Worm (Caenorhabditis elegans) whole organism, L1 larva: ENCODE measurements around the gene qdpr-1.
A peak's percentile ranks its signal among the peaks of the same experiment; 100 is the strongest.

Experiments
- C04F5.9 ChIP-seq: sonication (generic microtip); optimal IDR thresholded peaks from 2 replicates; lab custom pipeline; 2016; ENCODE audit warnings: missing genetic modification characterization, missing compliant biosample characterization
- F16B12.6 ChIP-seq: fragments of 150-350 bp; optimal IDR thresholded peaks from 2 replicates; lab custom pipeline; 2014; ENCODE audit warnings: missing biosample characterization, missing genetic modification characterization
- blmp-1 ChIP-seq: fragments of 150-350 bp; optimal IDR thresholded peaks from 2 replicates; lab custom pipeline; 2014; ENCODE audit warnings: missing biosample characterization, missing genetic modification characterization
- ceh-82 ChIP-seq, 3 experiments: fragments of 150-350 bp in 1 of 3; sonication (generic microtip) in 2 of 3; optimal IDR thresholded peaks; 2 replicates each; lab custom pipeline; 2014 to 2017; ENCODE audit warnings: missing biosample characterization in 3 of 3, missing genetic modification characterization in 3 of 3
- ceh-88 ChIP-seq: fragments of 200-800 bp; sonication (Bioruptor generic); IDR thresholded peaks from 2 replicates; pipeline ENCODE4 v1.3.6; 2022; ENCODE audit warnings: missing genetic modification characterization, missing compliant biosample characterization
- ceh-90 ChIP-seq: sonication (generic microtip); optimal IDR thresholded peaks from 2 replicates; lab custom pipeline; 2016; ENCODE audit warnings: missing genetic modification characterization, missing compliant biosample characterization
- dpl-1 ChIP-seq, 3 experiments: fragments of 150-350 bp in 2 of 3; sonication (generic microtip) in 1 of 3; optimal IDR thresholded peaks; 2 replicates each; lab custom pipeline; 2014 to 2017; ENCODE audit warnings: missing biosample characterization in 3 of 3, missing genetic modification characterization in 3 of 3, missing genetic modification reagents in 3 of 3
- dsc-1 ChIP-seq: sonication (generic microtip); optimal IDR thresholded peaks from 2 replicates; lab custom pipeline; 2016; ENCODE audit warnings: mild to moderate bottlenecking, missing genetic modification characterization, missing compliant biosample characterization
- efl-1 ChIP-seq, 4 experiments: fragments of 150-350 bp; optimal IDR thresholded peaks in 3 of 4; peaks in 1 of 4; 1 replicate in 1 of 4; 2 replicates in 3 of 4; lab custom pipeline; 2014; ENCODE audit warnings: missing biosample characterization in 2 of 4, missing genetic modification characterization in 2 of 4, missing genetic modification reagents in 2 of 4
- elt-3 ChIP-seq, 6 experiments: fragments of 150-350 bp in 1 of 6; sonication (generic microtip); optimal IDR thresholded peaks; 2 replicates each; lab custom pipeline; 2017 to 2018; ENCODE audit warnings: missing biosample characterization in 6 of 6, missing genetic modification characterization in 6 of 6, inconsistent platforms in 1 of 6
- fkh-4 ChIP-seq: sonication (generic microtip); optimal IDR thresholded peaks from 2 replicates; lab custom pipeline; 2016; ENCODE audit warnings: missing compliant biosample characterization, missing genetic modification characterization, borderline replicate concordance
- fkh-8 ChIP-seq: sonication (generic microtip); optimal IDR thresholded peaks from 2 replicates; lab custom pipeline; 2016; ENCODE audit warnings: mild to moderate bottlenecking, missing genetic modification characterization, missing compliant biosample characterization
- fos-1 ChIP-seq: fragments of 150-350 bp; optimal IDR thresholded peaks from 2 replicates; lab custom pipeline; 2014; ENCODE audit warnings: missing biosample characterization, missing genetic modification characterization
- hlh-4 ChIP-seq: sonication (generic microtip); optimal IDR thresholded peaks from 2 replicates; lab custom pipeline; 2016; ENCODE audit warnings: mild to moderate bottlenecking, missing genetic modification characterization, missing compliant biosample characterization
- jun-1 ChIP-seq: fragments of 150-350 bp; optimal IDR thresholded peaks from 2 replicates; lab custom pipeline; 2014; ENCODE audit warnings: missing biosample characterization, missing genetic modification reagents, missing genetic modification characterization
- lin-14 ChIP-seq: fragments of 200-800 bp; sonication (Bioruptor generic); optimal IDR thresholded peaks from 2 replicates; lab custom pipeline; 2018; ENCODE audit warnings: mild to moderate bottlenecking, missing genetic modification characterization, moderate library complexity, missing compliant biosample characterization
- lin-15B ChIP-seq: fragments of 150-350 bp; sonication (generic microtip); optimal IDR thresholded peaks from 3 replicates; lab custom pipeline; 2014; ENCODE audit warnings: missing biosample characterization, missing genetic modification characterization
- lin-35 ChIP-seq, 2 experiments: fragments of 150-350 bp; optimal IDR thresholded peaks; 2 replicates each; lab custom pipeline; 2014; ENCODE audit warnings: missing biosample characterization in 2 of 2, missing genetic modification characterization in 2 of 2, missing genetic modification reagents in 2 of 2
- lin-39 ChIP-seq: fragments of 150-350 bp; optimal IDR thresholded peaks from 2 replicates; lab custom pipeline; 2014; ENCODE audit warnings: missing biosample characterization, missing genetic modification reagents, missing genetic modification characterization
- lsy-2 ChIP-seq, 2 experiments: fragments of 150-350 bp; optimal IDR thresholded peaks; 2 replicates each; lab custom pipeline; 2014; ENCODE audit warnings: missing biosample characterization in 2 of 2, missing genetic modification characterization in 2 of 2
- mab-9 ChIP-seq: fragments of 200-800 bp; sonication (Bioruptor generic); IDR thresholded peaks from 2 replicates; pipeline ENCODE4 v1.3.6; 2022; ENCODE audit warnings: missing genetic modification reagents, missing genetic modification characterization, missing compliant biosample characterization
- mdl-1 ChIP-seq, 2 experiments: fragments of 150-350 bp; optimal IDR thresholded peaks; 2 replicates each; lab custom pipeline; 2014 to 2017; ENCODE audit warnings: missing biosample characterization in 2 of 2, missing genetic modification characterization in 2 of 2, inconsistent platforms in 1 of 2
- nhr-11 ChIP-seq: fragments of 150-350 bp; optimal IDR thresholded peaks from 2 replicates; lab custom pipeline; 2014; ENCODE audit warnings: missing biosample characterization, missing genetic modification characterization
- nhr-19 ChIP-seq: fragments of 200-800 bp; sonication (Bioruptor generic); conservative IDR thresholded peaks from 2 replicates; pipeline ENCODE4 v1.3.6; 2022; ENCODE audit warnings: missing genetic modification characterization, missing compliant biosample characterization
- nhr-20 ChIP-seq: sonication (generic microtip); optimal IDR thresholded peaks from 2 replicates; lab custom pipeline; 2016; ENCODE audit warnings: mild to moderate bottlenecking, missing genetic modification characterization, missing compliant biosample characterization
- nhr-47 ChIP-seq: sonication (generic microtip); optimal IDR thresholded peaks from 2 replicates; lab custom pipeline; 2016; ENCODE audit warnings: mild to moderate bottlenecking, missing genetic modification characterization, moderate library complexity, missing compliant biosample characterization
- nhr-71 ChIP-seq: sonication (generic microtip); optimal IDR thresholded peaks from 2 replicates; lab custom pipeline; 2016; ENCODE audit warnings: mild to moderate bottlenecking, missing genetic modification characterization, moderate library complexity, missing compliant biosample characterization
- nhr-77 ChIP-seq: fragments of 150-350 bp; optimal IDR thresholded peaks from 2 replicates; lab custom pipeline; 2014; ENCODE audit warnings: missing biosample characterization, missing genetic modification characterization
- nhr-85 ChIP-seq: sonication (generic microtip); peaks from one replicate; lab custom pipeline; 2016; ENCODE audit warnings: missing genetic modification characterization, inconsistent platforms, missing compliant biosample characterization
- pag-3 ChIP-seq: sonication (generic microtip); optimal IDR thresholded peaks from 2 replicates; lab custom pipeline; 2017; ENCODE audit warnings: missing genetic modification characterization, mild to moderate bottlenecking, missing compliant biosample characterization, antibody characterized with exemption, borderline replicate concordance; ENCODE audit not compliant: insufficient read depth
- pax-3 ChIP-seq: fragments of 200-800 bp; sonication (Bioruptor generic); optimal IDR thresholded peaks from 2 replicates; lab custom pipeline; 2018; ENCODE audit warnings: mild to moderate bottlenecking, missing genetic modification characterization, moderate library complexity, missing compliant biosample characterization
- skn-1 ChIP-seq: fragments of 150-350 bp; optimal IDR thresholded peaks from 2 replicates; lab custom pipeline; 2014; ENCODE audit warnings: missing biosample characterization, missing genetic modification characterization
- snu-23 ChIP-seq: sonication (generic microtip); optimal IDR thresholded peaks from 2 replicates; lab custom pipeline; 2016; ENCODE audit warnings: missing genetic modification characterization, missing compliant biosample characterization
- sox-4 ChIP-seq: sonication (generic microtip); optimal IDR thresholded peaks from 2 replicates; lab custom pipeline; 2016; ENCODE audit warnings: missing genetic modification characterization, missing compliant biosample characterization
- sup-37 ChIP-seq: fragments of 200-800 bp; sonication (Bioruptor generic); optimal IDR thresholded peaks from 2 replicates; lab custom pipeline; 2018; ENCODE audit warnings: mild to moderate bottlenecking, missing genetic modification characterization, missing compliant biosample characterization
- swsn-7 ChIP-seq: sonication (generic microtip); optimal IDR thresholded peaks from 2 replicates; lab custom pipeline; 2016; ENCODE audit warnings: missing genetic modification characterization, missing compliant biosample characterization
- unc-130 ChIP-seq: fragments of 150-350 bp; optimal IDR thresholded peaks from 2 replicates; lab custom pipeline; 2017; ENCODE audit warnings: missing biosample characterization, missing genetic modification characterization, inconsistent platforms
- unc-30 ChIP-seq: sonication (generic microtip); optimal IDR thresholded peaks from 2 replicates; lab custom pipeline; 2017; ENCODE audit warnings: missing biosample characterization, missing genetic modification characterization
- unc-62 ChIP-seq: fragments of 150-350 bp; optimal IDR thresholded peaks from 2 replicates; lab custom pipeline; 2014; ENCODE audit warnings: missing biosample characterization, missing genetic modification reagents, missing genetic modification characterization
- unc-86 ChIP-seq: sonication (generic microtip); optimal IDR thresholded peaks from 2 replicates; lab custom pipeline; 2016; ENCODE audit warnings: missing genetic modification characterization, missing compliant biosample characterization
- xbp-1 ChIP-seq: sonication (generic microtip); optimal IDR thresholded peaks from 2 replicates; lab custom pipeline; 2016; ENCODE audit warnings: missing genetic modification characterization, missing compliant biosample characterization
- ztf-11 ChIP-seq, 2 experiments: sonication (generic microtip); optimal IDR thresholded peaks; 2 replicates each; lab custom pipeline; 2016 to 2017; ENCODE audit warnings: missing genetic modification characterization in 2 of 2, missing biosample characterization in 1 of 2, missing compliant biosample characterization in 1 of 2
- ztf-4 ChIP-seq: fragments of 150-350 bp; optimal IDR thresholded peaks from 2 replicates; lab custom pipeline; 2014; ENCODE audit warnings: missing biosample characterization, missing genetic modification characterization

Gene qdpr-1

ce11 chrIII:13348891-13349290 is 44.8 kb upstream of the qdpr-1 start:
- no peak for TF ChIP-seq sox-4 (tag; lab: Kevin White, UChicago)
- no peak for TF ChIP-seq ceh-90 (tag; lab: Kevin White, UChicago)
- no peak for TF ChIP-seq nhr-11
- TF ChIP-seq snu-23 (GFP tag; lab: Kevin White, UChicago), result no peak
- peak; percentile 28 for TF ChIP-seq nhr-47 (tag; lab: Kevin White, UChicago)
- peak in 1 of 3 experiments; percentile 6 for TF ChIP-seq ceh-82 (tag; optimal IDR thresholded peaks at IDR 0.05; lab: Kevin White, UChicago)
- peak; percentile 21 for TF ChIP-seq fkh-8
- peak; percentile 78 for TF ChIP-seq dsc-1 (tag; lab: Kevin White, UChicago)
- TF ChIP-seq nhr-71 (tag; lab: Kevin White, UChicago), result peak; percentile 10

DNA sequence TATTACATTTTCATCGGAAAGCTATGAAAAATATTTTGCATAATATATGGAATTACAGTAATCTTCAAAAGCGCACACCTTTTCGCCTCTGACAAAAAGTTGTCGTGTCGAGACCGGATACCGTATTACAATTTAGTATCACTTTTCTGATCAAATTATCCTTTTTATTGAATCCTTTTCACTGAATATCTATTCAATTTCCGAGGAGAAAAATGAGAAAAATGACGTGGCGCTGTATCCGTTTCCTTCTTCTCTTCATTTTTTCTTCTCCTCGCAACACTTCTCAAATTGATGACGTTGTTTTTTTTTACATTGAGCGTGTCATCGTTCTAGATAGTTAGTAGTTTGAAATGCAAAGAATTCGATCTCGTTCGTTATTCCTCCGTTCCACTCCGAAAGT is 42.7 kb upstream of the qdpr-1 start:
- TF ChIP-seq unc-86 (tag; lab: Kevin White, UChicago), result no peak
- peak in 1 of 2 experiments; percentile 12 for TF ChIP-seq lsy-2 (tag; optimal IDR thresholded peaks at IDR 0.05; lab: Kevin White, UChicago)
- peak; percentile 66 for TF ChIP-seq lin-14 (GFP tag; lab: Kevin White, UChicago)
- peak; percentile 3 for TF ChIP-seq nhr-71 (tag; lab: Kevin White, UChicago)
- no peak for TF ChIP-seq efl-1 (optimal IDR thresholded peaks at IDR 0.05; lab: Kevin White, UChicago)
- no peak for TF ChIP-seq efl-1 (GFP tag; optimal IDR thresholded peaks at IDR 0.05 in 1 of 2; lab: Kevin White, UChicago)

ce11 chrIII:13359256-13359655 is 34.5 kb upstream of the qdpr-1 start, which contains the start of gene F53A2.9:
Gene F53A2.9 (minus strand): TSS chrIII:13359356.
- TF ChIP-seq unc-130 (tag; lab: Kevin White, UChicago) (no peak), unc-62 (GFP tag; lab: Kevin White, UChicago) (no peak), lin-39 (tag; lab: Kevin White, UChicago) (no peak), nhr-77 (tag; lab: Kevin White, UChicago) (no peak), ceh-88 (GFP tag; lab: Robert Waterston, UW) (no peak), sup-37 (no peak), ztf-11 (tag; optimal IDR thresholded peaks at IDR 0.05; lab: Kevin White, UChicago) (no peak), lin-35 (GFP tag; optimal IDR thresholded peaks at IDR 0.05; lab: Kevin White, UChicago) (no peak), pax-3 (no peak), C04F5.9 (tag; lab: Kevin White, UChicago) (no peak), elt-3 (tag; optimal IDR thresholded peaks at IDR 0.05; lab: Kevin White, UChicago) (no peak), ztf-4 (tag; lab: Kevin White, UChicago) (no peak), dsc-1 (tag; lab: Kevin White, UChicago) (no peak)

DNA sequence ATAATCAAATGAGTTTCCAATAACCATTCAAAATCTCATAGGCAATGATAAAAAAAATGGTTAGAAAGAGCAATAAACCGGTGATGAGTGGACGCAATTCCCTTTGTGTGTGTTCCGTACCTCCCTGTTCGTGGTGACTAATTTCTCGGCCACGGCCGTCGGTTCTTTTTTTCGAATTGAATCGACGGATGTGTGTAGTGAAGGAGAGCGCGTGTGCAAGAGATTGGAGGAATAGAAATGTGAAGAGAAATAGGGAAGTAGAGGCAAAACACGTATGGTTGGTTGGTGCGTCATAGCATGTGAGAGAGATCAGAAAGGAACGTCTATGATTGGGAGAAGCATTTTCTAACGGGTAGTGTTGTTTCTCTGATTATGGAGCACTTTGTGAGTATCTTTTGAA is 33.9 kb upstream of the qdpr-1 start:
- peak; percentile 21 for TF ChIP-seq nhr-20 (tag; lab: Kevin White, UChicago)
- TF ChIP-seq mab-9 (GFP tag; lab: Robert Waterston, UW), result no peak
- no peak for TF ChIP-seq unc-30 (tag; lab: Kevin White, UChicago)
- TF ChIP-seq ceh-82 (tag; optimal IDR thresholded peaks at IDR 0.05; lab: Kevin White, UChicago), result peak in 1 of 3 experiments; percentile 69
- TF ChIP-seq mdl-1 (tag; optimal IDR thresholded peaks at IDR 0.05; lab: Kevin White, UChicago), result peak in 1 of 2 experiments; percentile 66
- peak; percentile 36 to 58 for TF ChIP-seq lin-35 (GFP tag; optimal IDR thresholded peaks at IDR 0.05; lab: Kevin White, UChicago)
- peak; percentile 50 for TF ChIP-seq snu-23 (GFP tag; lab: Kevin White, UChicago)
- TF ChIP-seq blmp-1 (tag; lab: Kevin White, UChicago), result peak; percentile 58
- TF ChIP-seq dpl-1 (GFP tag; optimal IDR thresholded peaks at IDR 0.05; lab: Kevin White, UChicago), result peak in 2 of 3 experiments; percentile 34 to 60
- TF ChIP-seq hlh-4 (tag; lab: Kevin White, UChicago), result no peak
- TF ChIP-seq unc-86 (tag; lab: Kevin White, UChicago), result no peak
- no peak for TF ChIP-seq sox-4 (tag; lab: Kevin White, UChicago)
- peak; percentile 59 for TF ChIP-seq nhr-85
- TF ChIP-seq F16B12.6 (tag; lab: Kevin White, UChicago), result peak; percentile 56
- TF ChIP-seq swsn-7 (tag; lab: Kevin White, UChicago), result peak; percentile 9
- TF ChIP-seq lin-15B (tag; lab: Kevin White, UChicago), result peak; percentile 4
- TF ChIP-seq fos-1 (tag; lab: Kevin White, UChicago), result peak; percentile 37
- TF ChIP-seq efl-1 (optimal IDR thresholded peaks at IDR 0.05; lab: Kevin White, UChicago), result peak; percentile 36 to 41
- peak; percentile 31 to 67 for TF ChIP-seq efl-1 (GFP tag; optimal IDR thresholded peaks at IDR 0.05 in 1 of 2; lab: Kevin White, UChicago)
- peak; percentile 68 for TF ChIP-seq skn-1 (tag; lab: Kevin White, UChicago)
- peak; percentile 17 to 63 for TF ChIP-seq lsy-2 (tag; optimal IDR thresholded peaks at IDR 0.05; lab: Kevin White, UChicago)
- TF ChIP-seq nhr-47 (tag; lab: Kevin White, UChicago), result peak; percentile 16
- TF ChIP-seq fkh-8, result peak; percentile 77
- peak; percentile 13 for TF ChIP-seq xbp-1 (tag; lab: Kevin White, UChicago)
- TF ChIP-seq ztf-4 (tag; lab: Kevin White, UChicago), result no peak
- TF ChIP-seq lin-14 (GFP tag; lab: Kevin White, UChicago), result peak; percentile 98
- TF ChIP-seq nhr-11, result no peak
- TF ChIP-seq nhr-19 (GFP tag; lab: Robert Waterston, UW), result no peak
- TF ChIP-seq jun-1 (tag; lab: Kevin White, UChicago), result peak; percentile 18
- no peak for TF ChIP-seq unc-62 (GFP tag; lab: Kevin White, UChicago)
- no peak for TF ChIP-seq pag-3 (tag; lab: Kevin White, UChicago)
- TF ChIP-seq fkh-4 (tag; lab: Kevin White, UChicago), result no peak
- peak; percentile 48 for TF ChIP-seq nhr-71 (tag; lab: Kevin White, UChicago)
